Fruit fly (Drosophila melanogaster): ENCODE measurements around the gene CG3457.

The CG3457 gene

dm6 chrX:2175265-2175795, 12.3 kb upstream of the CG3457 start, which contains the start of gene Cyp4d14:
Cyp4d14 (minus strand) TSS chrX:2175315.
- TF ChIP-seq Myc (optimal IDR thresholded peaks at IDR 0.05) = no peak
- no peak for TF ChIP-seq Hr78 (GFP tag; optimal IDR thresholded peaks at IDR 0.05)
- no peak for TF ChIP-seq Vsx2 (GFP tag; optimal IDR thresholded peaks at IDR 0.05; ENCODE audit: partially characterized antibody)
- TF ChIP-seq Hnf4 (GFP tag; optimal IDR thresholded peaks at IDR 0.05) = no peak
- TF ChIP-seq h (GFP tag; optimal IDR thresholded peaks at IDR 0.05) = no peak
- TF ChIP-seq tai (GFP tag; optimal IDR thresholded peaks at IDR 0.05) = no peak
- TF ChIP-seq OdsH (GFP tag; optimal IDR thresholded peaks at IDR 0.05) = no peak
- TF ChIP-seq dsf (GFP tag; optimal IDR thresholded peaks at IDR 0.05; ENCODE audit: borderline replicate concordance) = no peak
- TF ChIP-seq brk (GFP tag; optimal IDR thresholded peaks at IDR 0.05) = no peak

dm6 chrX:2175956-2176469, 11.6 kb upstream of the CG3457 start, which contains the start of gene Cyp4d2:
Cyp4d2 (plus strand) TSS chrX:2176006.
- no peak for TF ChIP-seq Dfd (GFP tag; optimal IDR thresholded peaks at IDR 0.05)
- TF ChIP-seq lola (GFP tag; optimal IDR thresholded peaks at IDR 0.05) = no peak
- TF ChIP-seq sv (GFP tag; optimal IDR thresholded peaks at IDR 0.05) = no peak
- no peak for TF ChIP-seq Hr83 (GFP tag; optimal IDR thresholded peaks at IDR 0.05; ENCODE audit: poor library complexity, severe bottlenecking)
- TF ChIP-seq Hnf4 (GFP tag; optimal IDR thresholded peaks at IDR 0.05) = no peak
- TF ChIP-seq Vsx2 (GFP tag; optimal IDR thresholded peaks at IDR 0.05; ENCODE audit: partially characterized antibody) = no peak
- no peak for TF ChIP-seq usp (GFP tag; optimal IDR thresholded peaks at IDR 0.05)
- no peak for TF ChIP-seq CG9705 (GFP tag; optimal IDR thresholded peaks at IDR 0.05)
- TF ChIP-seq woc (GFP tag; optimal IDR thresholded peaks at IDR 0.05) = no peak
- TF ChIP-seq Abd-B (GFP tag; optimal IDR thresholded peaks at IDR 0.05) = no peak
- TF ChIP-seq dmrt93B (GFP tag; optimal IDR thresholded peaks at IDR 0.05) = no peak
- no peak for TF ChIP-seq HLH106 (tag; optimal IDR thresholded peaks at IDR 0.05)
- no peak for TF ChIP-seq rgr (GFP tag; optimal IDR thresholded peaks at IDR 0.05)
- no peak for TF ChIP-seq tai (GFP tag; optimal IDR thresholded peaks at IDR 0.05)
- TF ChIP-seq Jra (GFP tag; optimal IDR thresholded peaks at IDR 0.05) = no peak

- TF ChIP-seq usp (GFP tag; optimal IDR thresholded peaks at IDR 0.05) (no peak), dsf (GFP tag; optimal IDR thresholded peaks at IDR 0.05; ENCODE audit: borderline replicate concordance) (no peak), HLH106 (tag; optimal IDR thresholded peaks at IDR 0.05) (no peak), CrebA (GFP tag; optimal IDR thresholded peaks at IDR 0.05; ENCODE audit: borderline replicate concordance) (no peak), Rel (GFP tag; optimal IDR thresholded peaks at IDR 0.05) (no peak), Rel (tag; optimal IDR thresholded peaks at IDR 0.05) (no peak), sv (GFP tag; optimal IDR thresholded peaks at IDR 0.05) (no peak), Dif (GFP tag; optimal IDR thresholded peaks at IDR 0.05; ENCODE audit: partially characterized antibody) (no peak), sage (GFP tag; optimal IDR thresholded peaks at IDR 0.05) (no peak), br (GFP tag; optimal IDR thresholded peaks at IDR 0.05) (no peak), CG9705 (GFP tag; optimal IDR thresholded peaks at IDR 0.05) (no peak), lola (GFP tag; optimal IDR thresholded peaks at IDR 0.05) (no peak), h (GFP tag; optimal IDR thresholded peaks at IDR 0.05) (no peak), foxo (GFP tag; optimal IDR thresholded peaks at IDR 0.05) (no peak), rgr (GFP tag; optimal IDR thresholded peaks at IDR 0.05) (no peak), Jra (GFP tag; optimal IDR thresholded peaks at IDR 0.05) (no peak), Hr78 (GFP tag; optimal IDR thresholded peaks at IDR 0.05) (no peak), woc (GFP tag; optimal IDR thresholded peaks at IDR 0.05) (no peak)
These were observed 8.8 kb upstream of the CG3457 start, which contains the start of gene Cyp4ae1 for dm6 chrX:2178802-2179201. Cyp4ae1 (plus strand) TSS chrX:2179007.

- TF ChIP-seq ey (GFP tag; optimal IDR thresholded peaks at IDR 0.05) (no peak), Dfd (GFP tag; optimal IDR thresholded peaks at IDR 0.05) (no peak), Rel (GFP tag; optimal IDR thresholded peaks at IDR 0.05) (no peak), Rel (tag; optimal IDR thresholded peaks at IDR 0.05) (peak; percentile 20), tai (GFP tag; optimal IDR thresholded peaks at IDR 0.05) (no peak), Myc (optimal IDR thresholded peaks at IDR 0.05) (peak; percentile 71)
These were observed 6.8 kb upstream of the CG3457 start, which contains the start of gene pn for dm6 chrX:2180750-2181261. pn (plus strand) TSS chrX:2181211.

- TF ChIP-seq brk (GFP tag; optimal IDR thresholded peaks at IDR 0.05) = no peak
- TF ChIP-seq OdsH (GFP tag; optimal IDR thresholded peaks at IDR 0.05) = no peak
- peak; percentile 1 for TF ChIP-seq Sp1 (GFP tag; optimal IDR thresholded peaks at IDR 0.05)
- TF ChIP-seq dsf (GFP tag; optimal IDR thresholded peaks at IDR 0.05; ENCODE audit: borderline replicate concordance) = no peak
- peak in 1 of 2 experiments; percentile 13 for TF ChIP-seq foxo (GFP tag; optimal IDR thresholded peaks at IDR 0.05)
- no peak for TF ChIP-seq lola (GFP tag; optimal IDR thresholded peaks at IDR 0.05)
- no peak for TF ChIP-seq Jra (GFP tag; optimal IDR thresholded peaks at IDR 0.05)
- no peak for TF ChIP-seq Dfd (GFP tag; optimal IDR thresholded peaks at IDR 0.05)
- TF ChIP-seq jim (GFP tag; optimal IDR thresholded peaks at IDR 0.05) = no peak
- no peak for TF ChIP-seq woc (GFP tag; optimal IDR thresholded peaks at IDR 0.05)
- TF ChIP-seq GATAd (GFP tag; optimal IDR thresholded peaks at IDR 0.05) = no peak
- no peak for TF ChIP-seq Hr83 (GFP tag; optimal IDR thresholded peaks at IDR 0.05; ENCODE audit: poor library complexity, severe bottlenecking)
- TF ChIP-seq Hnf4 (GFP tag; optimal IDR thresholded peaks at IDR 0.05) = no peak
- TF ChIP-seq tai (GFP tag; optimal IDR thresholded peaks at IDR 0.05) = no peak
- no peak for TF ChIP-seq psq (GFP tag; optimal IDR thresholded peaks at IDR 0.05)
- no peak for TF ChIP-seq CG32264 (GFP tag; optimal IDR thresholded peaks at IDR 0.05)
- no peak for TF ChIP-seq dmrt93B (GFP tag; optimal IDR thresholded peaks at IDR 0.05)
- TF ChIP-seq Rel (GFP tag; optimal IDR thresholded peaks at IDR 0.05) = no peak
- peak; percentile 55 for TF ChIP-seq Rel (tag; optimal IDR thresholded peaks at IDR 0.05)
- TF ChIP-seq Dif (GFP tag; optimal IDR thresholded peaks at IDR 0.05; ENCODE audit: partially characterized antibody) = no peak
- peak; percentile 97 for TF ChIP-seq Myc (optimal IDR thresholded peaks at IDR 0.05)
- no peak for TF ChIP-seq ey (GFP tag; optimal IDR thresholded peaks at IDR 0.05)
- no peak for TF ChIP-seq N (GFP tag; optimal IDR thresholded peaks at IDR 0.05)
- no peak for TF ChIP-seq CrebA (GFP tag; optimal IDR thresholded peaks at IDR 0.05; ENCODE audit: borderline replicate concordance)
- no peak for TF ChIP-seq Vsx2 (GFP tag; optimal IDR thresholded peaks at IDR 0.05; ENCODE audit: partially characterized antibody)
- TF ChIP-seq br (GFP tag; optimal IDR thresholded peaks at IDR 0.05) = no peak
- peak; percentile 27 for TF ChIP-seq HLH106 (tag; optimal IDR thresholded peaks at IDR 0.05)
- no peak for TF ChIP-seq usp (GFP tag; optimal IDR thresholded peaks at IDR 0.05)
- TF ChIP-seq CG9705 (GFP tag; optimal IDR thresholded peaks at IDR 0.05) = no peak
These were observed 3.1 kb upstream of the CG3457 start, which contains the start of the genes Nmd3 and CG17776 for dm6 chrX:2184563-2184962. Nmd3 (minus strand) TSS chrX:2184668. CG17776 (plus strand) TSS chrX:2184725.
